Fruit fly (Drosophila melanogaster): ENCODE results near the gene omd.
A peak's percentile ranks its signal among the peaks of the same experiment; 100 is the strongest.

The omd gene

dm6 chr3R:13726795-13727194 is 39.8 kb upstream of the omd start:
- TF ChIP-seq oc (tag; optimal IDR thresholded peaks at IDR 0.05) (peak; percentile 10), Sox100B (GFP tag; optimal IDR thresholded peaks at IDR 0.05) (peak; percentile 15), CG8765 (GFP tag; IDR thresholded peaks at IDR 0.05) (no peak), HHEX (GFP tag; optimal IDR thresholded peaks at IDR 0.05) (no peak), CG9876 (GFP tag; optimal IDR thresholded peaks at IDR 0.05) (no peak), D19A (tag; optimal IDR thresholded peaks at IDR 0.05) (peak; percentile 33), CG10979 (tag; optimal IDR thresholded peaks at IDR 0.05) (no peak), Rx (GFP tag; IDR thresholded peaks at IDR 0.05) (no peak)

- no peak for TF ChIP-seq Max (GFP tag; optimal IDR thresholded peaks at IDR 0.05)
- peak; percentile 79 for TF ChIP-seq grn (GFP tag; optimal IDR thresholded peaks at IDR 0.05)
- TF ChIP-seq Vsx1 (GFP tag; optimal IDR thresholded peaks at IDR 0.05) = peak; percentile 25
- TF ChIP-seq ac (GFP tag; optimal IDR thresholded peaks at IDR 0.05) = peak; percentile 46
- TF ChIP-seq sens (GFP tag) = peak; percentile 4
- peak; percentile 6 for TF ChIP-seq CG12769 (tag; optimal IDR thresholded peaks at IDR 0.05)
- no peak for TF ChIP-seq B-H1 (GFP tag; IDR thresholded peaks at IDR 0.05)
- no peak for TF ChIP-seq TFAM (GFP tag; optimal IDR thresholded peaks at IDR 0.05)
- TF ChIP-seq kni (GFP tag; optimal IDR thresholded peaks at IDR 0.05) = peak; percentile 67
- peak; percentile 70 for TF ChIP-seq abd-A (tag; optimal IDR thresholded peaks at IDR 0.05)
- peak; percentile 87 for TF ChIP-seq CG2199 (GFP tag; IDR thresholded peaks at IDR 0.05)
- TF ChIP-seq sd (tag; optimal IDR thresholded peaks at IDR 0.05) = peak; percentile 13
- TF ChIP-seq Hr78 (GFP tag; optimal IDR thresholded peaks at IDR 0.05) = peak in 1 of 2 experiments; percentile 51
- TF ChIP-seq Blimp-1 (GFP tag; optimal IDR thresholded peaks at IDR 0.05) = peak; percentile 34
- peak; percentile 78 for TF ChIP-seq oc (tag; optimal IDR thresholded peaks at IDR 0.05)
- peak; percentile 59; the same call in 1 of the 2 replicates for TF ChIP-seq vvl (GFP tag; IDR thresholded peaks at IDR 0.05)
- TF ChIP-seq pros (GFP tag; optimal IDR thresholded peaks at IDR 0.05) = peak; percentile 98
- no peak for TF ChIP-seq CG11247 (GFP tag; IDR thresholded peaks at IDR 0.05)
- peak; percentile 12 for TF ChIP-seq Med (GFP tag)
Measured at dm6 chr3R:13724029-13724638, 37.1 kb upstream of the omd start.

- TF ChIP-seq Hmr (GFP tag; optimal IDR thresholded peaks at IDR 0.05) = no peak
- no peak for TF ChIP-seq CG3995 (GFP tag; optimal IDR thresholded peaks at IDR 0.05)
- no peak for TF ChIP-seq gsb (GFP tag; IDR thresholded peaks at IDR 0.05)
- no peak for TF ChIP-seq pzg (GFP tag; optimal IDR thresholded peaks at IDR 0.05)
- TF ChIP-seq Atf-2 (GFP tag; optimal IDR thresholded peaks at IDR 0.05) = no peak
- TF ChIP-seq scrt (GFP tag; optimal IDR thresholded peaks at IDR 0.05) = no peak
- no peak for TF ChIP-seq dimm (GFP tag; IDR thresholded peaks at IDR 0.05)
- TF ChIP-seq CG12236 (GFP tag; optimal IDR thresholded peaks at IDR 0.05) = no peak
- TF ChIP-seq trh (GFP tag; optimal IDR thresholded peaks at IDR 0.05) = no peak
- no peak for TF ChIP-seq CG7987 (GFP tag; optimal IDR thresholded peaks at IDR 0.05)
Measured at dm6 chr3R:13722451-13722850, 35.4 kb upstream of the omd start.

- TF ChIP-seq Pdp1 (GFP tag; optimal IDR thresholded peaks at IDR 0.05) (peak in 1 of 2 experiments; percentile 91), CG4282 (GFP tag; optimal IDR thresholded peaks at IDR 0.05) (no peak)
Measured at dm6 chr3R:13721998-13722397, 35.0 kb upstream of the omd start.
